Worm (Caenorhabditis elegans): ENCODE data around the gene R09D1.12.

DNA sequence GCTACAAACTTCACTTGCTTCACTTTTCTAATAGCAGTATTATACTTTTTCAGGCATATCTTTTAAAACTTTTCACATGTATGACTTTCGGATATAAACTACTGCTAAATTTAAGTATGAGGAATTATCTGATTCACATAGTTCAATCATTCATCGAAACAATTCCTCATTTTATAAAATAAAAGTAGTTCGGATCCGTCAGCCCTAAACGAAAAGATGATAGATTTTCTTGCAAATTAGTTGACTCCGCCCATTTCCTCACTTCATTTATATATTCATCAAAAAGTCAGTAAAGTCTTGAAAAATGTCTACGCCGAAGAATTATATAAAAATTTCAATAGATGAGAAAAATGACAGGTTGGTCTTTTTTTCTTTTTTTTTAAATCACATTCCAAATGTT lies 25.5 kb upstream of the R09D1.12 start, which contains the start of gene chil-27:
- TF ChIP-seq him-1 (tag; optimal IDR thresholded peaks at IDR 0.05) (no peak), W03F9.2 (tag; optimal IDR thresholded peaks at IDR 0.05) (no peak)
